Fruit fly (Drosophila melanogaster): ENCODE results near the gene CG7523.
A peak's percentile ranks its signal among the peaks of the same experiment; 100 is the strongest.

Gene CG7523

dm6 chr3R:17619726-17620282 lies 50.9 kb downstream of the CG7523 start (continued):
- TF ChIP-seq CHES-1-like (GFP tag; optimal IDR thresholded peaks at IDR 0.05) (no peak), wor (GFP tag; IDR thresholded peaks at IDR 0.05) (no peak), CG12104 (GFP tag; optimal IDR thresholded peaks at IDR 0.05) (no peak), slou (GFP tag; optimal IDR thresholded peaks at IDR 0.05) (no peak), Tbp (GFP tag; optimal IDR thresholded peaks at IDR 0.05) (no peak), Ada2b (GFP tag; IDR thresholded peaks at IDR 0.05) (no peak), CG30431 (GFP tag; optimal IDR thresholded peaks at IDR 0.05) (no peak), mirr (GFP tag; optimal IDR thresholded peaks at IDR 0.05) (peak; percentile 43), CG13123 (GFP tag; optimal IDR thresholded peaks at IDR 0.05) (no peak), al (GFP tag; IDR thresholded peaks at IDR 0.05) (no peak), CG17612 (GFP tag; IDR thresholded peaks at IDR 0.05) (no peak), Dip2 (GFP tag; IDR thresholded peaks at IDR 0.05) (no peak), sna (GFP tag; IDR thresholded peaks at IDR 0.05; ENCODE audit: partially characterized antibody) (peak; percentile 84), bbx (GFP tag; IDR thresholded peaks at IDR 0.05; ENCODE audit: partially characterized antibody) (peak; percentile 91), Optix (GFP tag; IDR thresholded peaks at IDR 0.05) (no peak), pan (optimal IDR thresholded peaks at IDR 0.05) (no peak), pan (GFP tag; optimal IDR thresholded peaks at IDR 0.05 in 1 of 2, IDR thresholded peaks at IDR 0.05 in 1 of 2) (no peak), CG8388 (GFP tag; optimal IDR thresholded peaks at IDR 0.05) (peak; percentile 6), Dfd (GFP tag; optimal IDR thresholded peaks at IDR 0.05) (no peak), CG2712 (tag; optimal IDR thresholded peaks at IDR 0.05) (peak; percentile 41), CG10267 (tag; optimal IDR thresholded peaks at IDR 0.05) (peak; percentile 39), CG10321 (GFP tag; IDR thresholded peaks at IDR 0.05) (no peak), CG31224 (GFP tag; IDR thresholded peaks at IDR 0.05) (no peak), Hey (tag; optimal IDR thresholded peaks at IDR 0.05) (no peak), sc (optimal IDR thresholded peaks at IDR 0.05) (no peak), sc (GFP tag; optimal IDR thresholded peaks at IDR 0.05) (no peak), Six4 (GFP tag; optimal IDR thresholded peaks at IDR 0.05) (no peak), org-1 (GFP tag; optimal IDR thresholded peaks at IDR 0.05) (no peak), gsb-n (tag; optimal IDR thresholded peaks at IDR 0.05) (peak; percentile 8), sim (GFP tag; IDR thresholded peaks at IDR 0.05) (no peak), CG12659 (GFP tag; optimal IDR thresholded peaks at IDR 0.05) (no peak), CG4617 (GFP tag; optimal IDR thresholded peaks at IDR 0.05; ENCODE audit: borderline replicate concordance) (no peak), grau (tag; optimal IDR thresholded peaks at IDR 0.05) (peak; percentile 9), Lhr (GFP tag; optimal IDR thresholded peaks at IDR 0.05) (no peak), gt (GFP tag; IDR thresholded peaks at IDR 0.05) (no peak), chn (GFP tag; optimal IDR thresholded peaks at IDR 0.05) (no peak), CG6791 (GFP tag; IDR thresholded peaks at IDR 0.05; ENCODE audit: partially characterized antibody) (peak; percentile 60), ab (GFP tag; optimal IDR thresholded peaks at IDR 0.05) (no peak), CG33213 (GFP tag; optimal IDR thresholded peaks at IDR 0.05) (no peak), crol (GFP tag; IDR thresholded peaks at IDR 0.05) (no peak), tna (GFP tag; IDR thresholded peaks at IDR 0.05; ENCODE audit: partially characterized antibody) (peak; percentile 87), CG4707 (GFP tag; optimal IDR thresholded peaks at IDR 0.05) (no peak), CG6689 (GFP tag; IDR thresholded peaks at IDR 0.05) (no peak), ash1 (GFP tag; optimal IDR thresholded peaks at IDR 0.05) (no peak), pum (GFP tag; optimal IDR thresholded peaks at IDR 0.05) (no peak), CG1602 (GFP tag; optimal IDR thresholded peaks at IDR 0.05) (no peak), CG11504 (tag; optimal IDR thresholded peaks at IDR 0.05) (peak; percentile 4), CG3726 (GFP tag; IDR thresholded peaks at IDR 0.05) (no peak), Myb (GFP tag; optimal IDR thresholded peaks at IDR 0.05) (no peak), Neu2 (GFP tag; optimal IDR thresholded peaks at IDR 0.05; ENCODE audit: borderline replicate concordance) (no peak), CG14860 (GFP tag; IDR thresholded peaks at IDR 0.05; ENCODE audit: partially characterized antibody) (peak; percentile 89), Ssrp (tag; optimal IDR thresholded peaks at IDR 0.05) (no peak)
